Worm (Caenorhabditis elegans): ENCODE data around the gene chil-12.
"Not testable (repeated sequence)": the region's sequence is repeated elsewhere in the genome, so short reads cannot be mapped to it uniquely, and the experiment has no call there.

Gene chil-12

DNA sequence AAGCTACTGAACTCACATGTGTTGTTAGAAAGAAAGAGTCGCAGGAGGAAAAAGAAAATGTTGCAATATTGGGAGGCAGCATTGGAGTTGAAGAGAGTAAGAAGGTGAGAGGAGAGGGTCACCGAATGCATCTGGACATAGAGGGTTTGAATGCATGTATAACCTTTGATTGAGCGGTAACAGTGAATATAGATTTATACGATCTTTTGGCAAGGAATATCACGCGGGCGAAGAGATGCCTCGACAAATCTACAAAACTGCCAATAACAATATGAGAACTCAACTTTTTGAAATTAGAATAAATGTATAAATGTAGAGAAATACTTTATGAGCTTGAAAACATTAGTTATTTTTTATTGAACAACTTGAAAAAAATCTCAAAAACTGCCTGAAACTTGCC, 21.0 kb downstream of the chil-12 start, which contains the start of gene M01B2.10:
Gene M01B2.10, minus strand, starts transcription at position 101 of the 400 bp plus-strand sequence.
- TF ChIP-seq alr-1, skn-1, elt-1 (tag; optimal IDR thresholded peaks at IDR 0.05): not testable (repeated sequence)

DNA sequence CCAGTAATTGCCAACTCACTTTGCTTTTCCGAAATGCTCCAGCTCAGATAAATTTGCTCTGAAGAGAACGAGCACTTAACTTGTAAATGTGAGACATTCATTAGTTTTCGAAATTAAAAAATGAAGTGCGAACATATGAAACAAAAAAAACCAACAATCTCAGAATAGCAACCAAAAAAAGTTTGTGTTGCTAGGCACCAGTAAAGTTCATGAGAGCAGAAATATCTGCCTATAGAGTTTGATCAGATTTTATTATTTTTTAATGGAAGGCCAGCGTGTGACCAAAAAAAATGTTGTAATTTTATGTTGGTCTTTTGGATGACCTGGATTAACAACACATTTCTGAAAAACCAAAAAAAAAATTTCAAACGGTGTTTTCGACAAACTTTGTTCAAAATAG, 22.8 kb downstream of the chil-12 start, which contains the start of gene M01B2.12:
Gene M01B2.12, minus strand, starts transcription at position 101 of the 400 bp plus-strand sequence.
- TF ChIP-seq mab-5 (tag; optimal IDR thresholded peaks at IDR 0.05) (no peak), C34F6.9 (tag; optimal IDR thresholded peaks at IDR 0.05) (no peak), nhr-237 (tag; optimal IDR thresholded peaks at IDR 0.05) (no peak), dmd-4 (tag; optimal IDR thresholded peaks at IDR 0.05) (no peak), mbf-1 (tag; optimal IDR thresholded peaks at IDR 0.05) (no peak), unc-39 (tag; optimal IDR thresholded peaks at IDR 0.05) (no peak), ceh-16 (tag; optimal IDR thresholded peaks at IDR 0.05) (no peak), unc-62 (GFP tag; optimal IDR thresholded peaks at IDR 0.05) (no peak), lin-13 (GFP tag; optimal IDR thresholded peaks at IDR 0.05) (no peak), ztf-11 (tag; optimal IDR thresholded peaks at IDR 0.05) (no peak), sma-3 (GFP tag; optimal IDR thresholded peaks at IDR 0.05) (no peak), skn-1 (tag; optimal IDR thresholded peaks at IDR 0.05) (no peak), sma-9 (GFP tag; optimal IDR thresholded peaks at IDR 0.05) (no peak), sma-9 (tag; optimal IDR thresholded peaks at IDR 0.05) (no peak), ztf-4 (tag; optimal IDR thresholded peaks at IDR 0.05) (no peak), nhr-10 (tag; optimal IDR thresholded peaks at IDR 0.05) (no peak), nhr-77 (tag; optimal IDR thresholded peaks at IDR 0.05) (no peak)

DNA sequence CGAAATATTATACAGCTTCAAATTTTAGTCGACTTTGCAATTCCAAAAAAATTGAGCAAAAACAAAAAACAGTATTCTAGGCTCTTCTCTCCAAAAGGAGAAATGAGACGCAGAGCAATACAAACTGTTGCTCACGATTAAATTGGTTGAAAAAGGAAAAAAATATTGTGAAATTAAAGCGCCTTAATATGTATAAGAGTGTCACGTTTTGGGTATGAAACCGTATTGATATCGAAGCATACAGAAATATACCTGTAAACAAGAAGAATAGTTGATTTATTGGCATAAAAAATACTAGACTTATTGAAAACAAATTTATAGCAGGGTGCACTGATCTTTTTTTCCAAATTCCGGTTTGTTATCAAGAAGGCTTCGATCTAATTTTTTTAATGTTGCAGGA, 24.5 kb downstream of the chil-12 start, which contains the start of gene M01B2.13:
Gene M01B2.13, minus strand, starts transcription at position 101 of the 400 bp plus-strand sequence.
- TF ChIP-seq gmeb-1 (tag; optimal IDR thresholded peaks at IDR 0.05), result no peak
- TF ChIP-seq crh-2 (tag; optimal IDR thresholded peaks at IDR 0.05), result no peak
- TF ChIP-seq unc-55 (GFP tag; optimal IDR thresholded peaks at IDR 0.05), result no peak
- TF ChIP-seq blmp-1 (tag; optimal IDR thresholded peaks at IDR 0.05; ENCODE audit: insufficient read depth), result no peak
- no peak for TF ChIP-seq lin-13 (GFP tag; optimal IDR thresholded peaks at IDR 0.05)

DNA sequence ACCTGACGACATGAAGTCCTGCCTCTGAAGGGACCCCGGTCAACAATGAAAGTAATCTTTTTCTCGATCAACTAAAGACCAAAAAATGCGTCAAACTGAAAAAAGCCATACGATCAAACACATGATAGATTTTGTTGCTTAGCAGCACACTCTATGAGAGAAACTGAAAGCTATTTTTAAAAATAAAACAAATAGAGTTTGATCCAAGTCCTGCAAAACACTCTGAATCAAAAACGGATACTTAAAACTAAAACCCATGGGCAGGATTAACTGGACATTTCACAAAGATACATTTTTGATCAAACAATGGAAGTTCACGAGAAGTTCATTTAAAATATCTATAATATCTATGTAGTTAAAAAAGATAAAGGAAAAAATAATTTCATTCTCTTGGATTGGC, 26.0 kb downstream of the chil-12 start, which contains the start of gene T10H4.13:
Gene T10H4.13, minus strand, starts transcription at position 101 of the 400 bp plus-strand sequence.
- no peak for TF ChIP-seq unc-55 (GFP tag; optimal IDR thresholded peaks at IDR 0.05)
- TF ChIP-seq peb-1 (tag; optimal IDR thresholded peaks at IDR 0.05), result no peak
- TF ChIP-seq nhr-12 (tag; optimal IDR thresholded peaks at IDR 0.05), result no peak
- TF ChIP-seq sma-9 (GFP tag; optimal IDR thresholded peaks at IDR 0.05), result no peak
- no peak for TF ChIP-seq sma-9 (tag; optimal IDR thresholded peaks at IDR 0.05)
- TF ChIP-seq nhr-77 (tag; optimal IDR thresholded peaks at IDR 0.05), result no peak
- TF ChIP-seq ztf-1 (GFP tag; conservative IDR thresholded peaks at IDR 0.05), result no peak
- no peak for TF ChIP-seq aly-2 (tag; optimal IDR thresholded peaks at IDR 0.05)

DNA sequence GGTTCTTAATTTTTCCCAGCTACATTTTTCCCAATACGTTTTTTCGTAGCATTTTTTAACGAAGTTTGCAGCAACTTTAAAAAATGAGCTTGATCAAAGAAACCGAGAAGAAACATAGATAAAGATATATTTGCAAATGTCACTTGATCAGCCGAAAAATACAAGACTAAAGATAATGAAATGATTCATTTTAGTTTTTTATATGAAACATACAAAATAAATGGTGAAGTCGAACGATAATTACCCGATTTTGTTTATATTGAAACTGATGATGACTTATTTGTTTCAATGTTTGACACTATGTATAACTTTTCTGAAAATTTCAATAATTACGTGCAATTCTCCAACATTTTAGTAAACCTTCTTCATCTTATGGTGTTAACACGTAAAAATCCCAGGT, 26.9 kb downstream of the chil-12 start, which contains the start of gene srw-22:
Gene srw-22, plus strand, starts transcription at position 301 of the 400 bp plus-strand sequence.
- TF ChIP-seq ceh-82 (tag; optimal IDR thresholded peaks at IDR 0.05) (no peak), alr-1 (tag; optimal IDR thresholded peaks at IDR 0.05) (no peak), lsy-2 (tag; optimal IDR thresholded peaks at IDR 0.05) (no peak)

DNA sequence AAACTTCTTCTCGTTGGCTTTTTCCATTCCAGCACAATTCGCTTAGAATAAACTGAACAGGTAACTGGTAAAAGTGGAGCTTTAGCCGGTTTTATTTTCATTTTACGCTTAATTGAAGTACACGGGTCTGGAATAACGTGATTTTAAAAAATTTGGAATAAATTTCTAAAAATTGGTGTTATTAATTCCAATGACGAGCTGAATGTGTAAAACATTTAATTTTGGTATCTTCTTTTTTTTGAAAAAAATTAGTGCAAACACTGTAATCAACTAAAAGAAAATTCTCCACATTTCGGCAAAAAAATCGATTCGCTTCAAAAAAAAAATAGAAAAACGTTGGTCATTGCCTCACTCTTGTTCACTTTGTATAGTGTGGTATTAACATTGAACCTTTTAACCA, 30.9 kb downstream of the chil-12 start, which contains the start of gene T10H4.4:
Gene T10H4.4, minus strand, starts transcription at position 101 of the 400 bp plus-strand sequence.
- TF ChIP-seq zag-1 (tag; optimal IDR thresholded peaks at IDR 0.05) (no peak), sma-3 (GFP tag; optimal IDR thresholded peaks at IDR 0.05) (no peak), nhr-77 (tag; optimal IDR thresholded peaks at IDR 0.05) (no peak), mdl-1 (tag; optimal IDR thresholded peaks at IDR 0.05) (no peak), Y55F3AM.14 (GFP tag; optimal IDR thresholded peaks at IDR 0.05) (no peak), nhr-10 (tag; optimal IDR thresholded peaks at IDR 0.05) (no peak), lin-13 (GFP tag; optimal IDR thresholded peaks at IDR 0.05) (no peak), lsy-2 (tag; optimal IDR thresholded peaks at IDR 0.05) (no peak), skn-1 (tag; optimal IDR thresholded peaks at IDR 0.05) (no peak), sma-9 (GFP tag; optimal IDR thresholded peaks at IDR 0.05) (no peak), sma-9 (tag; optimal IDR thresholded peaks at IDR 0.05) (no peak), snpc-4 (tag; optimal IDR thresholded peaks at IDR 0.05) (no peak), sem-4 (tag; optimal IDR thresholded peaks at IDR 0.05) (no peak), mbf-1 (tag; optimal IDR thresholded peaks at IDR 0.05) (no peak), crh-2 (tag; optimal IDR thresholded peaks at IDR 0.05) (no peak), nhr-11 (tag; optimal IDR thresholded peaks at IDR 0.05) (no peak), ztf-4 (tag; optimal IDR thresholded peaks at IDR 0.05) (no peak), lin-39 (tag; optimal IDR thresholded peaks at IDR 0.05) (no peak), ZK546.5 (tag; optimal IDR thresholded peaks at IDR 0.05) (no peak), lin-11 (tag; optimal IDR thresholded peaks at IDR 0.05) (no peak), C34F6.9 (tag; optimal IDR thresholded peaks at IDR 0.05) (no peak)

Measured in whole organism, L2 larva.